Fruit fly (Drosophila melanogaster) whole organism, embryonic: Measurements from ENCODE around the gene mRpL35.

Experiments
- BtbVII ChIP-seq: fragments of 200-800 bp; sonication (Bioruptor generic); optimal IDR thresholded peaks from 3 replicates; lab custom pipeline; 2017; ENCODE audit warnings: missing biosample characterization, mild to moderate bottlenecking, missing genetic modification characterization
- CG1024 ChIP-seq: fragments of 200-800 bp; sonication (Bioruptor generic); IDR thresholded peaks from 2 replicates; pipeline ENCODE4 v1.3.6; 2022; ENCODE audit warnings: missing biosample characterization, missing genetic modification characterization
- CG12236 ChIP-seq: fragments of 200-800 bp; sonication (Bioruptor generic); optimal IDR thresholded peaks from 2 replicates; lab custom pipeline; 2016; ENCODE audit warnings: missing biosample characterization, missing genetic modification characterization
- CG12659 ChIP-seq: fragments of 200-800 bp; sonication (Bioruptor generic); optimal IDR thresholded peaks from 3 replicates; lab custom pipeline; 2017; ENCODE audit warnings: mild to moderate bottlenecking, missing biosample characterization, missing genetic modification reagents, missing genetic modification characterization
- CG13296 ChIP-seq: fragments of 200-800 bp; sonication (Bioruptor generic); optimal IDR thresholded peaks from 3 replicates; lab custom pipeline; 2018; ENCODE audit warnings: missing biosample characterization, mild to moderate bottlenecking, missing genetic modification characterization
- CG16779 ChIP-seq: fragments of 200-800 bp; sonication (Bioruptor generic); IDR thresholded peaks from 2 replicates; pipeline ENCODE4 v1.3.6; 2022; ENCODE audit warnings: missing biosample characterization, missing genetic modification characterization
- CG1792 ChIP-seq: fragments of 200-800 bp; sonication (Bioruptor generic); optimal IDR thresholded peaks from 2 replicates; lab custom pipeline; 2016; ENCODE audit warnings: missing biosample characterization, missing genetic modification characterization
- CG31388 ChIP-seq: fragments of 200-800 bp; sonication (Bioruptor generic); optimal IDR thresholded peaks from 2 replicates; lab custom pipeline; 2016; ENCODE audit warnings: missing biosample characterization, missing genetic modification characterization
- CG32772 ChIP-seq: fragments of 200-800 bp; sonication (Bioruptor generic); IDR thresholded peaks from 2 replicates; pipeline ENCODE4 v1.3.6; 2022; ENCODE audit warnings: missing biosample characterization, missing genetic modification characterization
- CG3847 ChIP-seq: fragments of 200-800 bp; sonication (Bioruptor generic); IDR thresholded peaks from 2 replicates; pipeline ENCODE4 v1.3.6; 2022; ENCODE audit warnings: missing biosample characterization, missing genetic modification characterization
- CG4820 ChIP-seq: fragments of 200-800 bp; sonication (Bioruptor generic); optimal IDR thresholded peaks from 3 replicates; lab custom pipeline; 2016; ENCODE audit warnings: missing biosample characterization, missing genetic modification characterization
- CG6791 ChIP-seq: fragments of 200-800 bp; sonication (Bioruptor generic); IDR thresholded peaks from 3 replicates; pipeline ENCODE4 v1.3.6; 2022; ENCODE audit warnings: missing biosample characterization, missing genetic modification characterization; ENCODE audit not compliant: partially characterized antibody
- CG6813 ChIP-seq: fragments of 200-800 bp; sonication (Bioruptor generic); optimal IDR thresholded peaks from 2 replicates; lab custom pipeline; 2017; ENCODE audit warnings: missing biosample characterization, missing genetic modification characterization, mild to moderate bottlenecking, moderate library complexity, missing genetic modification reagents
- CG8478 ChIP-seq: fragments of >200 bp; optimal IDR thresholded peaks from 2 replicates; lab custom pipeline; 2018
- CTCF ChIP-seq: fragments of 200-800 bp; sonication (Bioruptor generic); optimal IDR thresholded peaks from 2 replicates; lab custom pipeline; 2017; ENCODE audit warnings: missing biosample characterization, mild to moderate bottlenecking, missing genetic modification characterization, moderate library complexity
- Doc2 ChIP-seq: fragments of 200-800 bp; sonication (Bioruptor generic); IDR thresholded peaks from 2 replicates; pipeline ENCODE4 v1.3.6; 2022; ENCODE audit warnings: missing biosample characterization, missing genetic modification characterization
- Dref ChIP-seq: fragments of 200-800 bp; sonication (Bioruptor generic); IDR thresholded peaks from 2 replicates; pipeline ENCODE4 v1.3.6; 2022; ENCODE audit warnings: missing biosample characterization, missing genetic modification characterization
- E2f2 ChIP-seq: fragments of 200-800 bp; sonication (Bioruptor generic); IDR thresholded peaks from 2 replicates; pipeline ENCODE4 v1.3.6; 2022; ENCODE audit warnings: missing biosample characterization, missing genetic modification characterization
- ERR ChIP-seq: fragments of 200-800 bp; sonication (Bioruptor generic); optimal IDR thresholded peaks from 2 replicates; lab custom pipeline; 2016; ENCODE audit warnings: missing biosample characterization, missing genetic modification characterization
- Elba2 ChIP-seq: fragments of 200-800 bp; sonication (Bioruptor generic); optimal IDR thresholded peaks from 3 replicates; lab custom pipeline; 2016; ENCODE audit warnings: missing biosample characterization, missing genetic modification characterization
- H15 ChIP-seq: fragments of 200-800 bp; sonication (Bioruptor generic); IDR thresholded peaks from 3 replicates; pipeline ENCODE4 v1.3.6; 2022; ENCODE audit warnings: missing biosample characterization, missing genetic modification characterization
- HLH54F ChIP-seq: fragments of 200-800 bp; sonication (Bioruptor generic); optimal IDR thresholded peaks from 3 replicates; lab custom pipeline; 2016; ENCODE audit warnings: missing biosample characterization, missing genetic modification characterization
- Hmr ChIP-seq: fragments of 200-800 bp; sonication (Bioruptor generic); optimal IDR thresholded peaks from 3 replicates; lab custom pipeline; 2017; ENCODE audit warnings: mild to moderate bottlenecking, missing biosample characterization, missing genetic modification reagents, missing genetic modification characterization
- Meics ChIP-seq: fragments of 200-800 bp; sonication (Bioruptor generic); optimal IDR thresholded peaks from 2 replicates; lab custom pipeline; 2017; ENCODE audit warnings: missing biosample characterization, mild to moderate bottlenecking, missing genetic modification characterization
- Myb ChIP-seq: fragments of 200-800 bp; sonication (Bioruptor generic); optimal IDR thresholded peaks from 2 replicates; lab custom pipeline; 2016; ENCODE audit warnings: missing biosample characterization, missing genetic modification characterization
- NC2α ChIP-seq: fragments of 200-800 bp; sonication (Bioruptor generic); optimal IDR thresholded peaks from 2 replicates; lab custom pipeline; 2016; ENCODE audit warnings: missing biosample characterization, missing genetic modification characterization
- PHDP ChIP-seq: fragments of 200-800 bp; sonication (Bioruptor generic); optimal IDR thresholded peaks from 3 replicates; lab custom pipeline; 2018; ENCODE audit warnings: missing biosample characterization, mild to moderate bottlenecking, missing genetic modification characterization, moderate library complexity
- Ptx1 ChIP-seq: fragments of 200-800 bp; sonication (Bioruptor generic); IDR thresholded peaks from 2 replicates; pipeline ENCODE4 v1.3.6; 2022; ENCODE audit warnings: missing biosample characterization, missing genetic modification characterization
- Ravus ChIP-seq: fragments of 200-800 bp; sonication (Bioruptor generic); IDR thresholded peaks from 2 replicates; pipeline ENCODE4 v1.3.6; 2022; ENCODE audit warnings: missing biosample characterization, missing genetic modification characterization
- Rx ChIP-seq: fragments of 200-800 bp; sonication (Bioruptor generic); IDR thresholded peaks from 2 replicates; pipeline ENCODE4 v1.3.6; 2022; ENCODE audit warnings: missing biosample characterization, missing genetic modification characterization
- Scr ChIP-seq: fragments of 200-800 bp; sonication (Bioruptor generic); IDR thresholded peaks from 2 replicates; pipeline ENCODE4 v1.3.6; 2022; ENCODE audit warnings: missing biosample characterization, missing genetic modification characterization; ENCODE audit not compliant: partially characterized antibody
- Xrp1 ChIP-seq: fragments of 200-800 bp; sonication (Bioruptor generic); IDR thresholded peaks from 2 replicates; pipeline ENCODE4 v1.3.6; 2022; ENCODE audit warnings: missing biosample characterization, missing genetic modification characterization
- abd-A ChIP-seq: fragments of 200-800 bp; sonication (Bioruptor generic); optimal IDR thresholded peaks from 3 replicates; lab custom pipeline; 2019; ENCODE audit warnings: missing biosample characterization, mild to moderate bottlenecking, missing genetic modification characterization, moderate library complexity
- al ChIP-seq: fragments of 200-800 bp; sonication (Bioruptor generic); IDR thresholded peaks from 2 replicates; pipeline ENCODE4 v1.3.6; 2022; ENCODE audit warnings: missing biosample characterization, missing genetic modification characterization
- croc ChIP-seq: fragments of 200-800 bp; sonication (Bioruptor generic); conservative IDR thresholded peaks from 3 replicates; pipeline ENCODE4 v1.3.6; 2022; ENCODE audit warnings: missing biosample characterization, missing genetic modification characterization
- disco-r ChIP-seq: fragments of 200-800 bp; sonication (Bioruptor generic); optimal IDR thresholded peaks from 2 replicates; lab custom pipeline; 2016; ENCODE audit warnings: missing biosample characterization, missing genetic modification characterization
- esg ChIP-seq: fragments of 200-800 bp; sonication (Bioruptor generic); conservative IDR thresholded peaks from 2 replicates; pipeline ENCODE4 v1.3.6; 2022; ENCODE audit warnings: missing biosample characterization, missing genetic modification characterization
- fd3F ChIP-seq: fragments of 200-800 bp; sonication (Bioruptor generic); optimal IDR thresholded peaks from 2 replicates; lab custom pipeline; 2018; ENCODE audit warnings: missing biosample characterization, mild to moderate bottlenecking, missing genetic modification characterization, moderate library complexity
- ham ChIP-seq: fragments of 200-800 bp; sonication (Bioruptor generic); IDR thresholded peaks from 2 replicates; pipeline ENCODE4 v1.3.6; 2022; ENCODE audit warnings: missing biosample characterization, missing genetic modification characterization
- hb ChIP-seq: fragments of 200-800 bp; sonication (Bioruptor generic); IDR thresholded peaks from 3 replicates; pipeline ENCODE4 v1.3.6; 2022; ENCODE audit warnings: missing biosample characterization, missing genetic modification characterization; ENCODE audit not compliant: partially characterized antibody
- jing ChIP-seq: fragments of 200-800 bp; sonication (Bioruptor generic); optimal IDR thresholded peaks from 2 replicates; lab custom pipeline; 2018; ENCODE audit warnings: missing biosample characterization, mild to moderate bottlenecking, missing genetic modification characterization
- kah ChIP-seq: fragments of 200-800 bp; sonication (Bioruptor generic); optimal IDR thresholded peaks from 2 replicates; lab custom pipeline; 2018; ENCODE audit warnings: missing biosample characterization, mild to moderate bottlenecking, missing genetic modification characterization
- mam ChIP-seq: fragments of 200-800 bp; sonication (Bioruptor generic); optimal IDR thresholded peaks from 3 replicates; lab custom pipeline; 2016; ENCODE audit warnings: missing biosample characterization, missing genetic modification characterization
- oc ChIP-seq: fragments of 200-800 bp; sonication (Bioruptor generic); optimal IDR thresholded peaks from 2 replicates; lab custom pipeline; 2018; ENCODE audit warnings: missing biosample characterization, mild to moderate bottlenecking, missing genetic modification characterization, moderate library complexity
- org-1 ChIP-seq: fragments of 200-800 bp; sonication (Bioruptor generic); optimal IDR thresholded peaks from 2 replicates; lab custom pipeline; 2017; ENCODE audit warnings: missing biosample characterization, missing genetic modification characterization
- p53 ChIP-seq: fragments of 200-800 bp; sonication (Bioruptor generic); optimal IDR thresholded peaks from 2 replicates; lab custom pipeline; 2016; ENCODE audit warnings: missing biosample characterization, missing genetic modification characterization
- phol ChIP-seq: fragments of 200-800 bp; sonication (Bioruptor generic); optimal IDR thresholded peaks from 3 replicates; lab custom pipeline; 2018; ENCODE audit warnings: missing biosample characterization, mild to moderate bottlenecking, missing genetic modification characterization, moderate library complexity
- rib ChIP-seq: fragments of 200-800 bp; sonication (Bioruptor generic); IDR thresholded peaks from 2 replicates; pipeline ENCODE4 v1.3.6; 2022; ENCODE audit warnings: missing biosample characterization, missing genetic modification characterization
- sd ChIP-seq: fragments of 200-800 bp; sonication (Bioruptor generic); optimal IDR thresholded peaks from 3 replicates; lab custom pipeline; 2018; ENCODE audit warnings: missing biosample characterization, mild to moderate bottlenecking, missing genetic modification characterization, moderate library complexity
- tio ChIP-seq: fragments of 200-800 bp; sonication (Bioruptor generic); optimal IDR thresholded peaks from 2 replicates; lab custom pipeline; 2017; ENCODE audit warnings: missing biosample characterization, missing genetic modification characterization, inconsistent platforms
- toy ChIP-seq: fragments of 200-800 bp; sonication (Bioruptor generic); IDR thresholded peaks from 2 replicates; pipeline ENCODE4 v1.3.6; 2022; ENCODE audit warnings: missing biosample characterization, missing genetic modification characterization
- twi ChIP-seq: fragments of 200-800 bp; optimal IDR thresholded peaks from 2 replicates; lab custom pipeline; 2019; ENCODE audit warnings: missing biosample characterization, mild to moderate bottlenecking, missing genetic modification characterization, moderate library complexity
- wek ChIP-seq: fragments of 200-800 bp; sonication (Bioruptor generic); optimal IDR thresholded peaks from 3 replicates; lab custom pipeline; 2018; ENCODE audit warnings: missing biosample characterization, mild to moderate bottlenecking, missing genetic modification characterization, moderate library complexity

The mRpL35 gene

DNA sequence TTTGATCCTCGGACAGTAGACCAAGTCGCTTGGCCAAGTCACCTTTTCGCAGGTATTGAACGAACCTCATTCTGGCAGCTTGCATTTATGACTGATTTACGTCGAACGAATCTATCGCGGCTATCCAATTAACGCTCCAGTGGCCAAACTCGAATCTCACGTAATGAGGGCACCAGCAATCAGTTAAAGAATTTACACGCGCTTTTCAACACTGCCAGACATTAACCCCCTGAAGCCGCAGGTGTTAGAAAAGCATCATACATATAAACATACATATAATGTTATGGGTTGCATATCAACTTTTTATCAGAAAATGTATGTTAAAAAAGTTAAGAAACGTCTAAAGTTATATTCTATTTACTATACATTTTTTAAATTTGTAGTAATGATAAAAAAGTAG, 2.0 kb downstream of the mRpL35 start, which contains the start of gene CG6028 (continued):
- no peak for TF ChIP-seq CG1024 (GFP tag; lab: Robert Waterston, UW)
- peak; percentile 33 for TF ChIP-seq mam (GFP tag; lab: Kevin White, UChicago)
- peak; percentile 27 for TF ChIP-seq CG12659 (GFP tag; lab: Kevin White, UChicago)
- peak; percentile 12 for TF ChIP-seq PHDP (tag; lab: Kevin White, UChicago)
- no peak for TF ChIP-seq croc (GFP tag; lab: Robert Waterston, UW)
- no peak for TF ChIP-seq Hmr (GFP tag; lab: Kevin White, UChicago)
- TF ChIP-seq wek (GFP tag; lab: Kevin White, UChicago), result no peak
- no peak for TF ChIP-seq twi (tag; lab: Kevin White, UChicago)
- TF ChIP-seq Ptx1 (GFP tag; lab: Robert Waterston, UW), result 0 out of 2 replicates have a peak, but pooled peaks have one; percentile 27
- no peak for TF ChIP-seq p53
- no peak for TF ChIP-seq rib (GFP tag; lab: Robert Waterston, UW)
- no peak for TF ChIP-seq CG6813
- no peak for TF ChIP-seq al (GFP tag; lab: Robert Waterston, UW)
- no peak for TF ChIP-seq Doc2 (GFP tag; lab: Robert Waterston, UW)
- peak; percentile 81 for TF ChIP-seq sd
- no peak for TF ChIP-seq NC2α (GFP tag; lab: Kevin White, UChicago)
- no peak; the same call in 1 of the 2 replicates for TF ChIP-seq Scr (GFP tag; lab: Robert Waterston, UW)
- no peak for TF ChIP-seq CG31388 (GFP tag; lab: Kevin White, UChicago)
- no peak for TF ChIP-seq oc (tag; lab: Kevin White, UChicago)
- no peak for TF ChIP-seq hb (GFP tag; lab: Robert Waterston, UW)
- no peak for TF ChIP-seq ERR (GFP tag; lab: Kevin White, UChicago)
- no peak for TF ChIP-seq CG12236 (GFP tag; lab: Kevin White, UChicago)
- TF ChIP-seq phol (tag; lab: Kevin White, UChicago), result no peak
- no peak for TF ChIP-seq toy (GFP tag; lab: Robert Waterston, UW)
- TF ChIP-seq abd-A (tag; lab: Kevin White, UChicago), result no peak
- no peak for TF ChIP-seq CG8478 (lab: Kevin White, UChicago)
- TF ChIP-seq HLH54F (GFP tag; lab: Kevin White, UChicago), result peak; percentile 16
- TF ChIP-seq Dref (GFP tag; lab: Robert Waterston, UW), result no peak
- TF ChIP-seq Elba2 (GFP tag; lab: Kevin White, UChicago), result no peak
- TF ChIP-seq CG1792 (GFP tag; lab: Kevin White, UChicago), result no peak
- no peak for TF ChIP-seq disco-r (GFP tag; lab: Kevin White, UChicago)
- no peak for TF ChIP-seq jing
- no peak for TF ChIP-seq ham (GFP tag; lab: Robert Waterston, UW)
- TF ChIP-seq esg (GFP tag; lab: Robert Waterston, UW), result no peak
- no peak for TF ChIP-seq Rx (GFP tag; lab: Robert Waterston, UW)
- TF ChIP-seq CG13296, result peak; percentile 10
- no peak for TF ChIP-seq kah (GFP tag; lab: Kevin White, UChicago)
- no peak for TF ChIP-seq fd3F (GFP tag; lab: Kevin White, UChicago)
- no peak for TF ChIP-seq tio
- TF ChIP-seq BtbVII (GFP tag; lab: Kevin White, UChicago), result no peak
- no peak for TF ChIP-seq H15
- TF ChIP-seq CG16779, result peak; percentile 35; the same call in 1 of the 2 replicates
- no peak for TF ChIP-seq CTCF (GFP tag; lab: Kevin White, UChicago)
- no peak for TF ChIP-seq org-1 (GFP tag; lab: Kevin White, UChicago)
- TF ChIP-seq Meics, result no peak
- TF ChIP-seq CG32772, result no peak
- TF ChIP-seq Xrp1, result peak; percentile 46
- no peak; the same call in 1 of the 2 replicates for TF ChIP-seq E2f2 (GFP tag; lab: Robert Waterston, UW)
- TF ChIP-seq CG6791 (GFP tag; lab: Robert Waterston, UW), result 0 out of 3 replicates have a peak, but pooled peaks have one; percentile 48
- peak; percentile 39; the same call in 1 of the 2 replicates for TF ChIP-seq CG3847 (GFP tag; lab: Robert Waterston, UW)
- no peak for TF ChIP-seq Myb (GFP tag; lab: Kevin White, UChicago)
- no peak for TF ChIP-seq CG4820 (GFP tag; lab: Kevin White, UChicago)
- no peak for TF ChIP-seq Ravus (GFP tag; lab: Robert Waterston, UW)
